Comparison of ENCODE assay signal across 4 worm cellular contexts in the genomic region with DNA sequence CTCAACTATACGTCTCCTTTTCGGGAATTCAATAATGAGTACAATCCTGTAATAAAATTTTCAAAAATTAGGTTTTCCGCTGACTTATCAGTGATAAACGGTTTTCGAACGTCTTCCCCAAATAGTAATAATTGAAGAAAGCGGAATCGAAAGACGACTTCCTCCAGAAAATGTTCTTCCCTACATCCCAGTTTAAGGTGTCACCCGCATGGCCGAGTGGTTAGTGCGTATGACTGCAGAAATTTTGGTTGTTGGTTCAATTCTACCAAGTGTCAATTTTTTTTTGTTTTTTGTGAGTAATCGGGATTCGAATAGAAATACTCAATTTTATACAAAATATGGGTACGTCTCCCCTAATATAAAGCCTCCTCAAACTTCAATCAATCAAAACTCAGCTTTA.
TF ChIP-seq lines count a peak whose summit lies in the region.
"Not testable (repeated sequence)": the region's sequence is repeated elsewhere in the genome, so short reads cannot be mapped to it uniquely, and the experiment has no call there.

No protein-coding gene starts in this region.

TF ChIP-seq in whole organism, L4 larva, 104 proteins besides CTCF, POLR2A, EP300 and RAD21 (continues in another document):
- peak; percentile 81; the same call in 1 of the 2 replicates for TF ChIP-seq F44E2.7 (GFP tag; IDR thresholded peaks at IDR 0.05; lab: Robert Waterston, UW)
- peak; percentile 47; the same call in 1 of the 2 replicates for TF ChIP-seq tra-1 (GFP tag; IDR thresholded peaks at IDR 0.05; lab: Robert Waterston, UW)
- TF ChIP-seq snpc-1.2 (GFP tag; IDR thresholded peaks at IDR 0.05; lab: Robert Waterston, UW): peak; percentile 87
- peak; percentile 44; the same call in 1 of the 2 replicates for TF ChIP-seq D1046.2 (GFP tag; IDR thresholded peaks at IDR 0.05; lab: Robert Waterston, UW)
- peak; percentile 63; the same call in 1 of the 2 replicates for TF ChIP-seq mdt-29 (GFP tag; IDR thresholded peaks at IDR 0.05; lab: Robert Waterston, UW)
- peak; percentile 39; the same call in 1 of the 2 replicates for TF ChIP-seq hmg-1.1 (GFP tag; IDR thresholded peaks at IDR 0.05; lab: Robert Waterston, UW)
- 0 out of 2 replicates have a peak, but pooled peaks have one; percentile 58 for TF ChIP-seq ceh-44 (GFP tag; IDR thresholded peaks at IDR 0.05; lab: Robert Waterston, UW)
- 0 out of 2 replicates have a peak, but pooled peaks have one; percentile 10 for TF ChIP-seq dmd-6 (GFP tag; IDR thresholded peaks at IDR 0.05; lab: Robert Waterston, UW)
- peak; percentile 64 for TF ChIP-seq Y48G9A.11 (GFP tag; IDR thresholded peaks at IDR 0.05; lab: Robert Waterston, UW)
- peak; percentile 76 to 82; a peak in 1 of 4 replicates for TF ChIP-seq madf-5 (GFP tag; IDR thresholded peaks at IDR 0.05; lab: Robert Waterston, UW)
- 0 out of 2 replicates have a peak, but pooled peaks have one; percentile 12 for TF ChIP-seq ZK337.2 (GFP tag; IDR thresholded peaks at IDR 0.05; lab: Robert Waterston, UW)
- peak; percentile 91 for TF ChIP-seq F26F4.8 (GFP tag; conservative IDR thresholded peaks at IDR 0.05; lab: Robert Waterston, UW)
- TF ChIP-seq php-3 (GFP tag; IDR thresholded peaks at IDR 0.05; lab: Robert Waterston, UW): 0 out of 2 replicates have a peak, but pooled peaks have one; percentile 9
- TF ChIP-seq saeg-2 (GFP tag; IDR thresholded peaks at IDR 0.05; lab: Robert Waterston, UW): 0 out of 2 replicates have a peak, but pooled peaks have one; percentile 41
- TF ChIP-seq arid-1 (GFP tag; conservative IDR thresholded peaks at IDR 0.05; lab: Robert Waterston, UW): peak; percentile 88
- peak; percentile 76 for TF ChIP-seq pha-4 (GFP tag; IDR thresholded peaks at IDR 0.05; lab: Robert Waterston, UW)
- not testable (repeated sequence) for TF ChIP-seq pha-4 (tag; optimal IDR thresholded peaks at IDR 0.05; lab: Kevin White, UChicago)
- peak; percentile 82 for TF ChIP-seq dmd-8 (GFP tag; IDR thresholded peaks at IDR 0.05; lab: Robert Waterston, UW)

TF ChIP-seq in whole organism, early embryonic, 17 proteins besides CTCF, POLR2A, EP300 and RAD21:
- TF ChIP-seq flt-1 (GFP tag; IDR thresholded peaks at IDR 0.05; lab: Robert Waterston, UW) (peak; percentile 71), scrt-1 (GFP tag; IDR thresholded peaks at IDR 0.05; lab: Robert Waterston, UW) (peak; percentile 76), sea-1 (GFP tag; conservative IDR thresholded peaks at IDR 0.05; lab: Robert Waterston, UW) (peak; percentile 73; the same call in 1 of the 2 replicates), pes-1 (GFP tag; IDR thresholded peaks at IDR 0.05; lab: Robert Waterston, UW) (peak; percentile 73), tbx-37 (GFP tag; conservative IDR thresholded peaks at IDR 0.05; lab: Robert Waterston, UW) (0 out of 2 replicates have a peak, but pooled peaks have one; percentile 27)

TF ChIP-seq in whole organism, midembryonic, 9 proteins besides CTCF, POLR2A, EP300 and RAD21:
- peak; percentile 30; the same call in 1 of the 2 replicates for TF ChIP-seq ztf-23 (GFP tag; IDR thresholded peaks at IDR 0.05; lab: Robert Waterston, UW)
- 0 out of 2 replicates have a peak, but pooled peaks have one; percentile 25 for TF ChIP-seq T22C8.4 (GFP tag; IDR thresholded peaks at IDR 0.05; lab: Robert Waterston, UW)
- peak; percentile 54 for TF ChIP-seq flt-1 (GFP tag; IDR thresholded peaks at IDR 0.05; lab: Robert Waterston, UW)
- peak; percentile 43; the same call in 1 of the 2 replicates for TF ChIP-seq ref-1 (GFP tag; conservative IDR thresholded peaks at IDR 0.05; lab: Robert Waterston, UW)
- TF ChIP-seq tab-1 (GFP tag; IDR thresholded peaks at IDR 0.05; lab: Robert Waterston, UW): 0 out of 2 replicates have a peak, but pooled peaks have one; percentile 51

TF ChIP-seq in whole organism, young adult, 124 proteins besides CTCF, POLR2A, EP300 and RAD21:
- TF ChIP-seq dox-1 (GFP tag; IDR thresholded peaks at IDR 0.05; lab: Robert Waterston, UW): peak; percentile 49
- TF ChIP-seq ceh-58 (GFP tag; IDR thresholded peaks at IDR 0.05; lab: Robert Waterston, UW): 0 out of 2 replicates have a peak, but pooled peaks have one; percentile 20
- not testable (repeated sequence) for TF ChIP-seq snpc-4 (GFP tag; optimal IDR thresholded peaks at IDR 0.05; lab: Kevin White, UChicago)
- TF ChIP-seq snpc-4 (tag; optimal IDR thresholded peaks at IDR 0.05; lab: Kevin White, UChicago): peak in 1 of 4 experiments; percentile 36
- TF ChIP-seq tbp1 (GFP tag; optimal IDR thresholded peaks at IDR 0.05; lab: Kevin White, UChicago): peak; percentile 87
- peak; percentile 31; the same call in 1 of the 2 replicates for TF ChIP-seq ceh-100 (GFP tag; IDR thresholded peaks at IDR 0.05; lab: Robert Waterston, UW)
- TF ChIP-seq cebp-2 (GFP tag; IDR thresholded peaks at IDR 0.05; lab: Robert Waterston, UW): peak; percentile 92
- peak; percentile 54; the same call in 1 of the 2 replicates for TF ChIP-seq madf-6 (GFP tag; IDR thresholded peaks at IDR 0.05; lab: Robert Waterston, UW)
- TF ChIP-seq nfyb-1 (GFP tag; IDR thresholded peaks at IDR 0.05; lab: Robert Waterston, UW): peak; percentile 82
- TF ChIP-seq attf-6 (GFP tag; IDR thresholded peaks at IDR 0.05; lab: Robert Waterston, UW): 0 out of 2 replicates have a peak, but pooled peaks have one; percentile 26
- TF ChIP-seq D2030.7 (GFP tag; IDR thresholded peaks at IDR 0.05; lab: Robert Waterston, UW): 0 out of 2 replicates have a peak, but pooled peaks have one; percentile 26
- TF ChIP-seq rpc-1 (optimal IDR thresholded peaks at IDR 0.05; lab: Kevin White, UChicago): peak; percentile 42
- TF ChIP-seq rpc-1 (tag; optimal IDR thresholded peaks at IDR 0.05; lab: Kevin White, UChicago): peak; percentile 63
- TF ChIP-seq hmg-1.2 (GFP tag; IDR thresholded peaks at IDR 0.05; lab: Robert Waterston, UW): peak; percentile 62
- peak; percentile 57 for TF ChIP-seq B0261.1 (tag; optimal IDR thresholded peaks at IDR 0.05; lab: Kevin White, UChicago)
- peak; percentile 91 for TF ChIP-seq lin-26 (GFP tag; IDR thresholded peaks at IDR 0.05; lab: Robert Waterston, UW)
- TF ChIP-seq pbrm-1 (GFP tag; IDR thresholded peaks at IDR 0.05; lab: Robert Waterston, UW): peak; percentile 57
